Fruit fly (Drosophila melanogaster) whole organism, embryonic: ENCODE measurements around the gene tank.

Experiments
- Abd-B ChIP-seq: fragments of 200-800 bp; sonication (Bioruptor generic); optimal IDR thresholded peaks from 2 replicates; lab custom pipeline; 2018; ENCODE audit warnings: missing biosample characterization, mild to moderate bottlenecking, missing genetic modification characterization, moderate library complexity
- Bgb ChIP-seq: fragments of 200-800 bp; sonication (Bioruptor generic); IDR thresholded peaks from 2 replicates; pipeline ENCODE4 v1.3.6; 2022; ENCODE audit warnings: missing biosample characterization, missing genetic modification characterization; ENCODE audit not compliant: partially characterized antibody
- CG10147 ChIP-seq: fragments of 200-800 bp; sonication (Bioruptor generic); optimal IDR thresholded peaks from 2 replicates; lab custom pipeline; 2019; ENCODE audit warnings: missing biosample characterization, mild to moderate bottlenecking, missing genetic modification characterization, moderate library complexity
- CG10979 ChIP-seq: fragments of 200-800 bp; sonication (Bioruptor generic); optimal IDR thresholded peaks from 2 replicates; lab custom pipeline; 2018; ENCODE audit warnings: missing biosample characterization, mild to moderate bottlenecking, missing genetic modification characterization, moderate library complexity
- CG1233 ChIP-seq: fragments of 200-800 bp; sonication (Bioruptor generic); optimal IDR thresholded peaks from 4 replicates; lab custom pipeline; 2018; ENCODE audit warnings: missing biosample characterization, mild to moderate bottlenecking, missing genetic modification characterization
- CG12942 ChIP-seq: fragments of 200-800 bp; sonication (Bioruptor generic); optimal IDR thresholded peaks from 3 replicates; lab custom pipeline; 2016; ENCODE audit warnings: missing biosample characterization, missing genetic modification characterization
- CG13894 ChIP-seq: fragments of 200-800 bp; sonication (Bioruptor generic); optimal IDR thresholded peaks from 3 replicates; lab custom pipeline; 2018; ENCODE audit warnings: missing biosample characterization, mild to moderate bottlenecking, missing genetic modification characterization, moderate library complexity
- CG14050 ChIP-seq: fragments of 200-800 bp; sonication (Bioruptor generic); IDR thresholded peaks from 3 replicates; pipeline ENCODE4 v1.3.6; 2022; ENCODE audit warnings: missing biosample characterization, missing genetic modification characterization
- CG1602 ChIP-seq: fragments of 200-800 bp; sonication (Bioruptor generic); optimal IDR thresholded peaks from 3 replicates; lab custom pipeline; 2016; ENCODE audit warnings: missing biosample characterization, missing genetic modification characterization
- CG1603 ChIP-seq: fragments of 200-800 bp; sonication (Bioruptor generic); optimal IDR thresholded peaks from 2 replicates; lab custom pipeline; 2019; ENCODE audit warnings: missing biosample characterization, mild to moderate bottlenecking, missing genetic modification characterization, moderate library complexity
- CG18599 ChIP-seq: fragments of 200-800 bp; sonication (Bioruptor generic); optimal IDR thresholded peaks from 3 replicates; lab custom pipeline; 2017; ENCODE audit warnings: missing biosample characterization, missing genetic modification characterization, mild to moderate bottlenecking, moderate library complexity, missing genetic modification reagents
- CG3163 ChIP-seq: fragments of 200-800 bp; sonication (Bioruptor generic); optimal IDR thresholded peaks from 3 replicates; lab custom pipeline; 2016; ENCODE audit warnings: missing biosample characterization, missing genetic modification characterization
- CG3281 ChIP-seq: fragments of 200-800 bp; sonication (Bioruptor generic); optimal IDR thresholded peaks from 3 replicates; lab custom pipeline; 2017; ENCODE audit warnings: missing biosample characterization, mild to moderate bottlenecking, missing genetic modification characterization
- CG4282 ChIP-seq: fragments of 200-800 bp; sonication (Bioruptor generic); optimal IDR thresholded peaks from 2 replicates; lab custom pipeline; 2016; ENCODE audit warnings: missing biosample characterization, missing genetic modification characterization
- CG4328 ChIP-seq: fragments of 200-800 bp; sonication (Bioruptor generic); optimal IDR thresholded peaks from 3 replicates; lab custom pipeline; 2017; ENCODE audit warnings: missing biosample characterization, missing genetic modification reagents, missing genetic modification characterization
- CG5245 ChIP-seq: fragments of 200-800 bp; sonication (Bioruptor generic); optimal IDR thresholded peaks from 3 replicates; lab custom pipeline; 2016; ENCODE audit warnings: missing biosample characterization, missing genetic modification characterization
- CG6689 ChIP-seq: fragments of 200-800 bp; sonication (Bioruptor generic); IDR thresholded peaks from 2 replicates; pipeline ENCODE4 v1.3.6; 2022; ENCODE audit warnings: missing biosample characterization, missing genetic modification characterization
- CG8924 ChIP-seq: fragments of 200-800 bp; optimal IDR thresholded peaks from 3 replicates; lab custom pipeline; 2019; ENCODE audit warnings: missing biosample characterization, mild to moderate bottlenecking, missing genetic modification characterization, moderate library complexity
- CG9437 ChIP-seq: fragments of 200-800 bp; sonication (Bioruptor generic); optimal IDR thresholded peaks from 2 replicates; lab custom pipeline; 2018; ENCODE audit warnings: missing biosample characterization, mild to moderate bottlenecking, missing genetic modification characterization
- Dip2 ChIP-seq: fragments of 200-800 bp; sonication (Bioruptor generic); IDR thresholded peaks from 2 replicates; pipeline ENCODE4 v1.3.6; 2022; ENCODE audit warnings: missing biosample characterization, missing genetic modification characterization
- ERR ChIP-seq: fragments of 200-800 bp; sonication (Bioruptor generic); optimal IDR thresholded peaks from 2 replicates; lab custom pipeline; 2016; ENCODE audit warnings: missing biosample characterization, missing genetic modification characterization
- Ets97D ChIP-seq: fragments of 200-800 bp; sonication (Bioruptor generic); optimal IDR thresholded peaks from 3 replicates; lab custom pipeline; 2016; ENCODE audit warnings: missing biosample characterization, missing genetic modification characterization
- H2.0 ChIP-seq: fragments of 200-800 bp; sonication (Bioruptor generic); IDR thresholded peaks from 2 replicates; pipeline ENCODE4 v1.3.6; 2022; ENCODE audit warnings: missing biosample characterization, missing genetic modification characterization
- HLHmδ ChIP-seq: fragments of 200-800 bp; sonication (Bioruptor generic); optimal IDR thresholded peaks from 2 replicates; lab custom pipeline; 2018; ENCODE audit warnings: missing biosample characterization, mild to moderate bottlenecking, missing genetic modification characterization, moderate library complexity
- MTF-1 ChIP-seq: fragments of 200-800 bp; sonication (Bioruptor generic); optimal IDR thresholded peaks from 2 replicates; lab custom pipeline; 2018; ENCODE audit warnings: missing biosample characterization, mild to moderate bottlenecking, missing genetic modification characterization, borderline replicate concordance
- NC2β ChIP-seq: fragments of 200-800 bp; sonication (Bioruptor generic); optimal IDR thresholded peaks from 2 replicates; lab custom pipeline; 2016; ENCODE audit warnings: missing biosample characterization, missing genetic modification characterization
- NK7.1 ChIP-seq: fragments of 200-800 bp; sonication (Bioruptor generic); optimal IDR thresholded peaks from 3 replicates; lab custom pipeline; 2016; ENCODE audit warnings: missing biosample characterization, missing genetic modification characterization
- Rfx ChIP-seq: fragments of 200-800 bp; sonication (Bioruptor generic); IDR thresholded peaks from 2 replicates; pipeline ENCODE4 v1.3.6; 2022; ENCODE audit warnings: missing biosample characterization, missing genetic modification characterization
- Sin3A ChIP-seq: fragments of >200 bp; optimal IDR thresholded peaks from 2 replicates; lab custom pipeline; 2018
- Sox100B ChIP-seq: fragments of 200-800 bp; sonication (Bioruptor generic); optimal IDR thresholded peaks from 3 replicates; lab custom pipeline; 2018; ENCODE audit warnings: missing biosample characterization, mild to moderate bottlenecking, missing genetic modification characterization
- Sry-δ ChIP-seq: fragments of 200-800 bp; sonication (Bioruptor generic); optimal IDR thresholded peaks from 2 replicates; lab custom pipeline; 2016; ENCODE audit warnings: missing biosample characterization, missing genetic modification characterization
- ap ChIP-seq: fragments of 200-800 bp; sonication (Bioruptor generic); IDR thresholded peaks from 2 replicates; pipeline ENCODE4 v1.3.6; 2022; ENCODE audit warnings: missing biosample characterization, missing genetic modification characterization
- bsh ChIP-seq, 2 experiments: fragments of 200-800 bp; sonication (Bioruptor generic); optimal IDR thresholded peaks; 2 replicates each; lab custom pipeline; 2017 to 2018; ENCODE audit warnings: mild to moderate bottlenecking in 2 of 2, missing biosample characterization in 2 of 2, missing genetic modification characterization in 2 of 2, moderate library complexity in 1 of 2
- chm ChIP-seq: fragments of 200-800 bp; sonication (Bioruptor generic); IDR thresholded peaks from 2 replicates; pipeline ENCODE4 v1.3.6; 2022; ENCODE audit warnings: missing biosample characterization, missing genetic modification characterization
- chn ChIP-seq: fragments of 200-800 bp; sonication (Bioruptor generic); optimal IDR thresholded peaks from 2 replicates; lab custom pipeline; 2016; ENCODE audit warnings: missing biosample characterization, missing genetic modification characterization
- gem ChIP-seq: fragments of 200-800 bp; sonication (Bioruptor generic); optimal IDR thresholded peaks from 2 replicates; lab custom pipeline; 2019; ENCODE audit warnings: missing biosample characterization, mild to moderate bottlenecking, missing genetic modification characterization, moderate library complexity
- knrl ChIP-seq: fragments of 200-800 bp; sonication (Bioruptor generic); IDR thresholded peaks from 3 replicates; pipeline ENCODE4 v1.3.6; 2022; ENCODE audit warnings: missing biosample characterization, missing genetic modification characterization; ENCODE audit not compliant: partially characterized antibody
- lola ChIP-seq, 3 experiments: fragments of >200 bp in 2 of 3; fragments of 200-800 bp in 1 of 3; sonication (Bioruptor generic) in 1 of 3; optimal IDR thresholded peaks; 2 replicates each; lab custom pipeline; 2017 to 2019; ENCODE audit warnings: missing biosample characterization in 3 of 3, missing genetic modification characterization in 3 of 3, mild to moderate bottlenecking in 1 of 3, moderate library complexity in 1 of 3
- nmo ChIP-seq: fragments of 200-800 bp; sonication (Bioruptor generic); optimal IDR thresholded peaks from 2 replicates; lab custom pipeline; 2018; ENCODE audit warnings: missing biosample characterization, mild to moderate bottlenecking, missing genetic modification characterization, moderate library complexity
- nom ChIP-seq: fragments of 200-800 bp; sonication (Bioruptor generic); optimal IDR thresholded peaks from 2 replicates; lab custom pipeline; 2017; ENCODE audit warnings: missing biosample characterization, missing genetic modification characterization, mild to moderate bottlenecking, moderate library complexity, missing genetic modification reagents
- pita ChIP-seq: fragments of 200-800 bp; sonication (Bioruptor generic); optimal IDR thresholded peaks from 2 replicates; lab custom pipeline; 2017; ENCODE audit warnings: missing biosample characterization, mild to moderate bottlenecking, missing genetic modification characterization
- pum ChIP-seq: fragments of 200-800 bp; sonication (Bioruptor generic); optimal IDR thresholded peaks from 2 replicates; lab custom pipeline; 2016; ENCODE audit warnings: missing biosample characterization, missing genetic modification characterization
- pzg ChIP-seq: fragments of 200-800 bp; sonication (Bioruptor generic); optimal IDR thresholded peaks from 3 replicates; lab custom pipeline; 2018; ENCODE audit warnings: missing biosample characterization, mild to moderate bottlenecking, missing genetic modification characterization, moderate library complexity
- ranshi ChIP-seq: fragments of 200-800 bp; sonication (Bioruptor generic); IDR thresholded peaks from 2 replicates; pipeline ENCODE4 v1.3.6; 2022; ENCODE audit warnings: missing biosample characterization, missing genetic modification characterization
- scrt ChIP-seq: fragments of 200-800 bp; sonication (Bioruptor generic); optimal IDR thresholded peaks from 2 replicates; lab custom pipeline; 2018; ENCODE audit warnings: missing biosample characterization, mild to moderate bottlenecking, missing genetic modification characterization, moderate library complexity
- seq ChIP-seq: fragments of 200-800 bp; sonication (Bioruptor generic); IDR thresholded peaks from 2 replicates; pipeline ENCODE4 v1.3.6; 2022; ENCODE audit warnings: missing biosample characterization, missing genetic modification characterization
- ssp ChIP-seq: fragments of 200-800 bp; sonication (Bioruptor generic); IDR thresholded peaks from 2 replicates; pipeline ENCODE4 v1.3.6; 2022; ENCODE audit warnings: missing biosample characterization, missing genetic modification characterization
- tll ChIP-seq, 2 experiments: fragments of 200-800 bp in 1 of 2; fragments of >200 bp in 1 of 2; sonication (Bioruptor generic) in 1 of 2; optimal IDR thresholded peaks; 2 replicates each; lab custom pipeline; 2017 to 2019; ENCODE audit warnings: missing biosample characterization in 2 of 2, missing genetic modification characterization in 2 of 2, mild to moderate bottlenecking in 1 of 2, moderate library complexity in 1 of 2
- unc-4 ChIP-seq: fragments of 200-800 bp; sonication (Bioruptor generic); IDR thresholded peaks from 2 replicates; pipeline ENCODE4 v1.3.6; 2022; ENCODE audit warnings: missing biosample characterization, missing genetic modification characterization; ENCODE audit not compliant: partially characterized antibody

tank gene

DNA sequence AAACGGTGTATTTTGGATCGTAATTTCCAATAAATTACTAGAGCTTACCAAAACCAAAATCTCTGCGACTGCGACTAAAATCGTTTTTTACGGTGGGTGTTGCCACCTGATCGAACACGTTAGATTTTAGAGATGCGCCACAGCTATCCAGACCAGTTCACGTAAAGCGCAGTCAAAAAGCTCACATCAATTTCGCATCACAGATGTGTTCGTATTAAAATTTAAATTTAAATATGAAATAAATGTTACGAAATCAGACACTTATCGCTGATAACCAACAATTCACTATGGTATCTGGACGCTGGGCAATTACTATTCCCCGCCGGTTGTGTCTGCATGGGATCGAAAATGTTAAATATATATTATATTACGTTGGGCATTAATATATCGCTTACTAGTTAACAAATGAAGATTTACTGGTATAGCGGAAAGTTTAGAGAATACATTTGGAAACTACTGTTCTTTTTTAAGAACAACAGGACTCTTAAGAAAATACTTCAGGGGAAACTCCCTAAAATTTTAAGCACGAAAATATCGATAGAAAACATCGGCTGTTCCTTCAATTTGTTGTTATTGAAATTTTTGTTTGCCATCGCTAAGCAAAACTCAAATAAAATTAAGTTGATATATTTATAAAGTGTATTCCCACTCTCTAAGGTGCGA, 9.5 kb upstream of the tank start, which contains the start of the genes mxt and CG11927 (continued):
- peak; percentile 30 for TF ChIP-seq pum (GFP tag; lab: Kevin White, UChicago)
- peak; percentile 15 for TF ChIP-seq CG3163 (GFP tag; lab: Kevin White, UChicago)
- TF ChIP-seq Dip2 (GFP tag; lab: Robert Waterston, UW) = no peak
- peak; percentile 88 for TF ChIP-seq knrl (GFP tag; lab: Robert Waterston, UW)
- TF ChIP-seq chm (GFP tag; lab: Robert Waterston, UW) = no peak; the same call in 1 of the 2 replicates
- no peak for TF ChIP-seq gem (tag; lab: Kevin White, UChicago)
- no peak for TF ChIP-seq scrt (GFP tag; lab: Kevin White, UChicago)
- peak; percentile 60 for TF ChIP-seq ssp (GFP tag; lab: Robert Waterston, UW)
- TF ChIP-seq lola (GFP tag; optimal IDR thresholded peaks at IDR 0.05; lab: Kevin White, UChicago) = peak in 1 of 3 experiments; percentile 35
- peak; percentile 87 for TF ChIP-seq unc-4 (GFP tag; lab: Robert Waterston, UW)
- TF ChIP-seq pzg (GFP tag; lab: Kevin White, UChicago) = peak; percentile 45
- TF ChIP-seq ap (GFP tag; lab: Robert Waterston, UW) = no peak
- TF ChIP-seq Sry-δ (GFP tag; lab: Kevin White, UChicago) = peak; percentile 85
- no peak for TF ChIP-seq ranshi (GFP tag; lab: Robert Waterston, UW)
- no peak for TF ChIP-seq CG1233 (GFP tag; lab: Kevin White, UChicago)
- no peak for TF ChIP-seq Sin3A (lab: Kevin White, UChicago)
- TF ChIP-seq CG10979 (tag; lab: Kevin White, UChicago) = no peak
- TF ChIP-seq Rfx = peak; percentile 80
- no peak for TF ChIP-seq CG18599 (GFP tag; lab: Kevin White, UChicago)
- peak; percentile 44; the same call in 1 of the 2 replicates for TF ChIP-seq H2.0 (GFP tag; lab: Robert Waterston, UW)
- TF ChIP-seq bsh (GFP tag; optimal IDR thresholded peaks at IDR 0.05; lab: Kevin White, UChicago) = peak in 1 of 2 experiments; percentile 1
- no peak for TF ChIP-seq Abd-B (GFP tag; lab: Kevin White, UChicago)
- peak; percentile 43 for TF ChIP-seq CG1602 (GFP tag; lab: Kevin White, UChicago)
- no peak for TF ChIP-seq CG13894 (tag; lab: Kevin White, UChicago)
- TF ChIP-seq CG1603 = no peak
- no peak for TF ChIP-seq pita (GFP tag; lab: Kevin White, UChicago)
- 0 out of 2 replicates have a peak, but pooled peaks have one; percentile 28 for TF ChIP-seq CG6689 (GFP tag; lab: Robert Waterston, UW)
- no peak for TF ChIP-seq CG3281 (GFP tag; lab: Kevin White, UChicago)
- no peak for TF ChIP-seq tll (GFP tag; optimal IDR thresholded peaks at IDR 0.05; lab: Kevin White, UChicago)
- TF ChIP-seq NK7.1 = no peak
- no peak for TF ChIP-seq Sox100B (GFP tag; lab: Kevin White, UChicago)
- TF ChIP-seq CG8924 = peak; percentile 56
- TF ChIP-seq CG9437 = peak; percentile 99
- TF ChIP-seq seq (GFP tag; lab: Robert Waterston, UW) = no peak
- TF ChIP-seq CG12942 (GFP tag; lab: Kevin White, UChicago) = peak; percentile 7
- TF ChIP-seq nom (GFP tag; lab: Kevin White, UChicago) = no peak
- peak; percentile 8 for TF ChIP-seq CG4328
- no peak for TF ChIP-seq CG5245 (GFP tag; lab: Kevin White, UChicago)
- no peak for TF ChIP-seq CG14050 (GFP tag; lab: Robert Waterston, UW)
- TF ChIP-seq CG10147 = peak; percentile 24
- TF ChIP-seq ERR (GFP tag; lab: Kevin White, UChicago) = no peak
- no peak for TF ChIP-seq HLHmδ
- TF ChIP-seq MTF-1 = no peak
- TF ChIP-seq Ets97D (GFP tag; lab: Kevin White, UChicago) = peak; percentile 41
- TF ChIP-seq NC2β (GFP tag; lab: Kevin White, UChicago) = no peak
- peak; percentile 90 for TF ChIP-seq Bgb
- TF ChIP-seq CG4282 (GFP tag; lab: Kevin White, UChicago) = no peak
- TF ChIP-seq chn (GFP tag; lab: Kevin White, UChicago) = peak; percentile 52
- peak; percentile 54 for TF ChIP-seq nmo (GFP tag; lab: Kevin White, UChicago)
